Worm (Caenorhabditis elegans) whole organism, mixed stage, embryonic: ENCODE measurements around the gene T08G3.11.

ENCODE experiments used
- ces-1 ChIP-seq: fragments of 150-350 bp; optimal IDR thresholded peaks from 2 replicates; lab custom pipeline; 2014; ENCODE audit warnings: missing biosample characterization, missing genetic modification reagents, missing genetic modification characterization
- lin-13 ChIP-seq: fragments of 150-350 bp; optimal IDR thresholded peaks from 2 replicates; lab custom pipeline; 2014; ENCODE audit warnings: missing biosample characterization, missing genetic modification characterization
- lsy-2 ChIP-seq: fragments of 150-350 bp; optimal IDR thresholded peaks from 2 replicates; lab custom pipeline; 2014; ENCODE audit warnings: missing biosample characterization, missing genetic modification characterization
- nhr-2 ChIP-seq: fragments of 150-350 bp; optimal IDR thresholded peaks from 2 replicates; lab custom pipeline; 2014; ENCODE audit warnings: missing biosample characterization, missing genetic modification characterization
- nhr-76 ChIP-seq: sonication (generic microtip); optimal IDR thresholded peaks from 2 replicates; lab custom pipeline; 2017; ENCODE audit warnings: missing biosample characterization, missing genetic modification characterization
- unc-120 ChIP-seq: sonication (generic microtip); optimal IDR thresholded peaks from 2 replicates; lab custom pipeline; 2017; ENCODE audit warnings: missing genetic modification characterization, missing compliant biosample characterization; ENCODE audit not compliant: poor library complexity, severe bottlenecking
- unc-39 ChIP-seq: fragments of 150-350 bp; optimal IDR thresholded peaks from 2 replicates; lab custom pipeline; 2014; ENCODE audit warnings: missing biosample characterization, missing genetic modification characterization
- unc-62 ChIP-seq: fragments of 150-350 bp; optimal IDR thresholded peaks from 2 replicates; lab custom pipeline; 2014; ENCODE audit warnings: missing biosample characterization, missing genetic modification reagents, missing genetic modification characterization

- TF ChIP-seq unc-120 (tag; lab: Kevin White, UChicago) (no peak), nhr-2 (tag; lab: Kevin White, UChicago) (no peak), unc-62 (GFP tag; lab: Kevin White, UChicago) (no peak), ces-1 (GFP tag; lab: Kevin White, UChicago) (no peak), lsy-2 (tag; lab: Kevin White, UChicago) (no peak), nhr-76 (tag; lab: Kevin White, UChicago) (no peak), unc-39 (tag; lab: Kevin White, UChicago) (no peak), lin-13 (tag; lab: Kevin White, UChicago) (no peak)
Observed at ce11 chrV:16480919-16481630, 1.9 kb upstream of the T08G3.11 start, which contains the start of the genes F57E7.4 and spig-6.
